Worm (Caenorhabditis elegans): ENCODE data around the gene C45G9.2.

The C45G9.2 gene

ce11 chrIII:5024393-5024964 lies 44.4 kb upstream of the C45G9.2 start, which contains the start of gene pcf-11 (continued):
- TF ChIP-seq lin-40 (tag; optimal IDR thresholded peaks at IDR 0.05) = peak; percentile 1
- TF ChIP-seq mcd-1 (GFP tag; IDR thresholded peaks at IDR 0.05) = peak; percentile 36; the same call in 1 of the 2 replicates
- TF ChIP-seq attf-3 (GFP tag; conservative IDR thresholded peaks at IDR 0.05) = no peak
- no peak for TF ChIP-seq athp-1 (tag; optimal IDR thresholded peaks at IDR 0.05)
- TF ChIP-seq F23B12.7 (tag; optimal IDR thresholded peaks at IDR 0.05; ENCODE audit: insufficient read depth) = peak; percentile 3
- no peak for TF ChIP-seq ceh-27 (GFP tag; optimal IDR thresholded peaks at IDR 0.05)
- peak; percentile 73 for TF ChIP-seq F33H1.4 (GFP tag; IDR thresholded peaks at IDR 0.05)
- TF ChIP-seq ets-4 (GFP tag; optimal IDR thresholded peaks at IDR 0.05) = no peak
- no peak for TF ChIP-seq somi-1 (GFP tag; optimal IDR thresholded peaks at IDR 0.05)
- TF ChIP-seq sdz-38 (tag; optimal IDR thresholded peaks at IDR 0.05) = no peak
- TF ChIP-seq ekl-4 (GFP tag; IDR thresholded peaks at IDR 0.05) = 0 out of 2 replicates have a peak, but pooled peaks have one; percentile 20
- no peak for TF ChIP-seq ama-1 (optimal IDR thresholded peaks at IDR 0.05)
- TF ChIP-seq ama-1 (GFP tag; optimal IDR thresholded peaks at IDR 0.05) = no peak
- TF ChIP-seq ceh-91 (GFP tag; IDR thresholded peaks at IDR 0.05) = no peak
- TF ChIP-seq lin-54 (GFP tag; optimal IDR thresholded peaks at IDR 0.05) = peak; percentile 17
- TF ChIP-seq ztf-18 (tag; optimal IDR thresholded peaks at IDR 0.05) = peak; percentile 46
- TF ChIP-seq hsf-1 (GFP tag; IDR thresholded peaks at IDR 0.05) = no peak
- TF ChIP-seq snpc-1.3 (tag; optimal IDR thresholded peaks at IDR 0.05; ENCODE audit: insufficient read depth) = peak; percentile 12
- TF ChIP-seq ZK185.1 (tag; optimal IDR thresholded peaks at IDR 0.05; ENCODE audit: poor library complexity, severe bottlenecking) = peak; percentile 5
- peak; percentile 26 for TF ChIP-seq attf-5 (GFP tag; optimal IDR thresholded peaks at IDR 0.05)
- TF ChIP-seq F39B2.1 (GFP tag; IDR thresholded peaks at IDR 0.05) = no peak
- TF ChIP-seq D2030.7 (GFP tag; IDR thresholded peaks at IDR 0.05) = no peak
- TF ChIP-seq sptf-2 (GFP tag; optimal IDR thresholded peaks at IDR 0.05) = no peak
- no peak for TF ChIP-seq nhr-179 (tag; optimal IDR thresholded peaks at IDR 0.05)
- no peak for TF ChIP-seq snpc-4 (GFP tag; optimal IDR thresholded peaks at IDR 0.05)
- peak in 2 of 4 experiments; percentile 17 to 31 for TF ChIP-seq snpc-4 (tag; optimal IDR thresholded peaks at IDR 0.05)
- TF ChIP-seq madf-6 (GFP tag; IDR thresholded peaks at IDR 0.05) = no peak
- TF ChIP-seq lin-35 (GFP tag; optimal IDR thresholded peaks at IDR 0.05) = peak in 1 of 3 experiments; percentile 58
- TF ChIP-seq B0019.2 (GFP tag; conservative IDR thresholded peaks at IDR 0.05) = no peak
- no peak for TF ChIP-seq F55B11.4 (tag; optimal IDR thresholded peaks at IDR 0.05; ENCODE audit: borderline replicate concordance, insufficient read depth)
- peak; percentile 73 for TF ChIP-seq zfh-2 (GFP tag; conservative IDR thresholded peaks at IDR 0.05)
- TF ChIP-seq gei-17 (GFP tag; optimal IDR thresholded peaks at IDR 0.05) = no peak
- TF ChIP-seq B0035.1 (tag; optimal IDR thresholded peaks at IDR 0.05) = no peak
- TF ChIP-seq madf-10 (tag; optimal IDR thresholded peaks at IDR 0.05) = peak; percentile 14
- 0 out of 2 replicates have a peak, but pooled peaks have one; percentile 13 for TF ChIP-seq C06A6.2 (GFP tag; conservative IDR thresholded peaks at IDR 0.05)
- TF ChIP-seq pha-4 (tag; optimal IDR thresholded peaks at IDR 0.05) = no peak

ce11 chrIII:5025136-5025629 lies 43.7 kb upstream of the C45G9.2 start:
- TF ChIP-seq bed-1 (GFP tag; IDR thresholded peaks at IDR 0.05) (no peak), ets-4 (GFP tag; optimal IDR thresholded peaks at IDR 0.05) (no peak), dox-1 (GFP tag; IDR thresholded peaks at IDR 0.05) (peak; percentile 66), nhr-27 (tag; optimal IDR thresholded peaks at IDR 0.05) (no peak), akir-1 (GFP tag; optimal IDR thresholded peaks at IDR 0.05) (no peak), B0019.2 (GFP tag; conservative IDR thresholded peaks at IDR 0.05) (no peak), F10E7.11 (tag; optimal IDR thresholded peaks at IDR 0.05) (no peak), B0035.1 (tag; optimal IDR thresholded peaks at IDR 0.05) (peak; percentile 68), attf-6 (GFP tag; IDR thresholded peaks at IDR 0.05) (no peak), F23B12.7 (tag; optimal IDR thresholded peaks at IDR 0.05; ENCODE audit: insufficient read depth) (no peak), ztf-28 (GFP tag; IDR thresholded peaks at IDR 0.05) (0 out of 2 replicates have a peak, but pooled peaks have one; percentile 19), ZK185.1 (tag; optimal IDR thresholded peaks at IDR 0.05; ENCODE audit: poor library complexity, severe bottlenecking) (no peak), lin-35 (GFP tag; optimal IDR thresholded peaks at IDR 0.05) (peak in 1 of 3 experiments; percentile 20), sptf-2 (GFP tag; optimal IDR thresholded peaks at IDR 0.05) (no peak), egl-18 (GFP tag; IDR thresholded peaks at IDR 0.05) (no peak), aptf-3 (GFP tag; IDR thresholded peaks at IDR 0.05) (no peak), pha-4 (tag; optimal IDR thresholded peaks at IDR 0.05) (peak; percentile 2), sea-2 (GFP tag; IDR thresholded peaks at IDR 0.05) (no peak), ztf-18 (tag; optimal IDR thresholded peaks at IDR 0.05) (no peak), gei-17 (GFP tag; optimal IDR thresholded peaks at IDR 0.05) (peak; percentile 7), attf-5 (GFP tag; optimal IDR thresholded peaks at IDR 0.05) (no peak)
